Fruit fly (Drosophila melanogaster) whole organism, adult: ENCODE results near the gene Cngl.

Source experiments
- CG11617 ChIP-seq: fragments of 200-800 bp; sonication (Bioruptor generic); optimal IDR thresholded peaks from 2 replicates; lab custom pipeline; 2017; ENCODE audit warnings: mild to moderate bottlenecking, missing biosample characterization, missing genetic modification reagents, missing genetic modification characterization
- CG1620 ChIP-seq: fragments of 200-800 bp; sonication (Bioruptor generic); optimal IDR thresholded peaks from 2 replicates; lab custom pipeline; 2016; ENCODE audit warnings: missing biosample characterization, missing genetic modification characterization
- CG33017 ChIP-seq: fragments of 200-800 bp; sonication (Bioruptor generic); optimal IDR thresholded peaks from 2 replicates; lab custom pipeline; 2018; ENCODE audit warnings: missing biosample characterization, mild to moderate bottlenecking, missing genetic modification characterization, moderate library complexity
- Clk ChIP-seq: fragments of 200-800 bp; sonication (Bioruptor generic); optimal IDR thresholded peaks from 2 replicates; lab custom pipeline; 2017; ENCODE audit warnings: missing biosample characterization, missing genetic modification characterization
- Hr96 ChIP-seq: fragments of 200-800 bp; sonication (Bioruptor generic); optimal IDR thresholded peaks from 2 replicates; lab custom pipeline; 2016; ENCODE audit warnings: missing biosample characterization, missing genetic modification characterization
- Mnt ChIP-seq: fragments of 200-800 bp; sonication (Bioruptor generic); optimal IDR thresholded peaks from 2 replicates; lab custom pipeline; 2016; ENCODE audit warnings: missing biosample characterization, mild to moderate bottlenecking, missing genetic modification characterization
- bab1 ChIP-seq: fragments of 200-800 bp; sonication (Bioruptor generic); optimal IDR thresholded peaks from 3 replicates; lab custom pipeline; 2019; ENCODE audit warnings: missing biosample characterization, mild to moderate bottlenecking, missing genetic modification characterization, moderate library complexity
- cic ChIP-seq: fragments of 200-800 bp; sonication (Bioruptor generic); optimal IDR thresholded peaks from 2 replicates; lab custom pipeline; 2017; ENCODE audit warnings: missing biosample characterization, mild to moderate bottlenecking, missing genetic modification characterization, moderate library complexity
- ovo ChIP-seq: fragments of 200-800 bp; sonication (Bioruptor generic); optimal IDR thresholded peaks from 2 replicates; lab custom pipeline; 2016; ENCODE audit warnings: missing biosample characterization, missing genetic modification characterization
- pad ChIP-seq: fragments of 200-800 bp; sonication (Bioruptor generic); optimal IDR thresholded peaks from 3 replicates; lab custom pipeline; 2017; ENCODE audit warnings: missing biosample characterization, missing genetic modification characterization, mild to moderate bottlenecking, moderate library complexity, missing genetic modification reagents
- tj ChIP-seq: fragments of 200-800 bp; sonication (Bioruptor generic); optimal IDR thresholded peaks from 3 replicates; lab custom pipeline; 2017; ENCODE audit warnings: missing biosample characterization, mild to moderate bottlenecking, missing genetic modification characterization, moderate library complexity
- toe ChIP-seq: fragments of 200-800 bp; sonication (Bioruptor generic); optimal IDR thresholded peaks from 2 replicates; lab custom pipeline; 2016; ENCODE audit warnings: missing biosample characterization, missing genetic modification characterization

Gene Cngl

DNA sequence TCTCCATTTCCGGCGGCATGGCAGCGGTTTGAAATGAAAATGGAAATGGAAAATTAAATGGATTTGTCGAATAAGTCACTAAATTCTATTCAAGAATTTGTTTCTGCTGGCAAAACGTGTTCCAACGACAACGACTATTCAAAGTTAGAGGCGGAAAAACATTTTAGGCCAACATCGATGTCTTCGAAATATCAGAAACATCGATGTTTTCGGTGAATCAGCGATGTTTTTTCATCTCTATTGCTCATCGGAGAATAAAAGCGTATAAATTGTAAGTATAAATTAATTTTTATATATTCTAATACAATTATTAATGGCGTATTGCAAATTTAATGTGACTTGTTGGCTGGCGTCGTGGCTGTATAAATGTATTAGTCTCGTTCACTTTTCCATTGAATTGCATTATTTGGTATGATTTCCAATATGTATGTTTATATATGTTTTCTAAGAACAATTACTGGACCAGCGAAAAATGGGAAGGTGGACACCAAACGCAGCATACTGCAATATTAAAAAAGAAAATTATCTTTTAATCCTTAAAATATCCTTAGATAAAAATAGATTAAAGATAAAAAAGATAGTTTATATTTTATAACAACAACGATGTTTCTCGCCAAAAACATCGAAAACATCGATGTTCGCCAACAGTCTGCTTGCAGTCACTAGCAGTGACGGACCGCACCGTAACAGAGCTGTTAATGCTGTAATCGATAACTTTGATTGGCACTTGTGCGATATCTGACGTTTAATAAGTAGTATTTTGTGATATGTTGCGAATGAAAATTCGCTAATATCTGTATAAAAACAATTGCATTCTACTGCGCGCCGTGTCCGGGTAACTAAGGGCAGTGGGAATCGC is 96.3 kb downstream of the Cngl start, which contains the start of the genes CG12608 and Prp5:
CG12608 (minus strand) TSS at position 153 of the 859 bp plus-strand sequence.
Prp5 (plus strand) TSS at position 697 of the 859 bp plus-strand sequence.
- TF ChIP-seq CG1620 (GFP tag; lab: Kevin White, UChicago) (no peak), tj (GFP tag; lab: Kevin White, UChicago) (no peak), bab1 (GFP tag; lab: Kevin White, UChicago) (no peak), CG11617 (GFP tag; lab: Kevin White, UChicago) (no peak), pad (GFP tag; lab: Kevin White, UChicago) (no peak)

DNA sequence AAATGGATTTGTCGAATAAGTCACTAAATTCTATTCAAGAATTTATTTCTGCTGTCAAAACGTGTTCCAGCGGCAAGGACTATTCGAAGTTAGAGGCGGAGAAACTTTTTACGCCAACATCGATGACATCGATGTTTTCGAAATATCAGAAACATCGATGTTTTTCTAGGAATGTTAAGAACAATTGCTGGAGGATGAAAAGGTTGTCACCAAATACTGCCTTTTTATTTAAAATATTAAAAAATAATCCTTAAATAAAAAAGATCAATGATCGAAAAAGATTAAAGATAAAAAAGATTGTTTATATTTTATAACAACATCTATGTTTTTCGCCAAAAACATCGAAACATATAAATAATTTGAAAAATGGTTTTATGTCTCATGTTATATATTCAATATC is 99.0 kb downstream of the Cngl start, which contains the start of gene CG9123:
CG9123 (minus strand) TSS at position 101 of the 400 bp plus-strand sequence.
- TF ChIP-seq pad (GFP tag; lab: Kevin White, UChicago): no peak
- no peak for TF ChIP-seq ovo (GFP tag; lab: Kevin White, UChicago)
- no peak for TF ChIP-seq cic (GFP tag; lab: Kevin White, UChicago)
- TF ChIP-seq Mnt (GFP tag; lab: Kevin White, UChicago): no peak
- no peak for TF ChIP-seq bab1 (GFP tag; lab: Kevin White, UChicago)
- TF ChIP-seq tj (GFP tag; lab: Kevin White, UChicago): no peak
- no peak for TF ChIP-seq Hr96 (GFP tag; lab: Kevin White, UChicago)
- TF ChIP-seq toe (GFP tag; lab: Kevin White, UChicago): no peak
- no peak for TF ChIP-seq CG1620 (GFP tag; lab: Kevin White, UChicago)
- no peak for TF ChIP-seq CG33017 (tag; lab: Kevin White, UChicago)
- no peak for TF ChIP-seq Clk (GFP tag; lab: Kevin White, UChicago)
- no peak for TF ChIP-seq CG11617 (GFP tag; lab: Kevin White, UChicago)
